Fruit fly (Drosophila melanogaster) whole organism, adult: Measurements from ENCODE around the gene Trp1.

ENCODE experiments used
- CG11617 ChIP-seq: fragments of 200-800 bp; sonication (Bioruptor generic); optimal IDR thresholded peaks from 2 replicates; lab custom pipeline; 2017; ENCODE audit warnings: mild to moderate bottlenecking, missing biosample characterization, missing genetic modification reagents, missing genetic modification characterization
- CG12768 ChIP-seq: fragments of 200-800 bp; sonication (Bioruptor generic); optimal IDR thresholded peaks from 2 replicates; lab custom pipeline; 2017; ENCODE audit warnings: missing biosample characterization, missing genetic modification characterization, mild to moderate bottlenecking, moderate library complexity, missing genetic modification reagents
- CG14711 ChIP-seq: fragments of 200-800 bp; sonication (Bioruptor generic); optimal IDR thresholded peaks from 2 replicates; lab custom pipeline; 2018; ENCODE audit warnings: missing biosample characterization, mild to moderate bottlenecking, missing genetic modification characterization, moderate library complexity
- CG1620 ChIP-seq: fragments of 200-800 bp; sonication (Bioruptor generic); optimal IDR thresholded peaks from 2 replicates; lab custom pipeline; 2016; ENCODE audit warnings: missing biosample characterization, missing genetic modification characterization
- CG33017 ChIP-seq: fragments of 200-800 bp; sonication (Bioruptor generic); optimal IDR thresholded peaks from 2 replicates; lab custom pipeline; 2018; ENCODE audit warnings: missing biosample characterization, mild to moderate bottlenecking, missing genetic modification characterization, moderate library complexity
- CG5204 ChIP-seq: fragments of 200-800 bp; sonication (Bioruptor generic); optimal IDR thresholded peaks from 2 replicates; lab custom pipeline; 2016; ENCODE audit warnings: missing biosample characterization, missing genetic modification characterization
- CG7045 ChIP-seq: fragments of 200-800 bp; sonication (Bioruptor generic); optimal IDR thresholded peaks from 2 replicates; lab custom pipeline; 2017; ENCODE audit warnings: missing biosample characterization, mild to moderate bottlenecking, missing genetic modification characterization
- CG7101 ChIP-seq: fragments of 200-800 bp; sonication (Bioruptor generic); optimal IDR thresholded peaks from 2 replicates; lab custom pipeline; 2018; ENCODE audit warnings: missing biosample characterization, mild to moderate bottlenecking, missing genetic modification characterization, moderate library complexity
- Clk ChIP-seq: fragments of 200-800 bp; sonication (Bioruptor generic); optimal IDR thresholded peaks from 2 replicates; lab custom pipeline; 2017; ENCODE audit warnings: missing biosample characterization, missing genetic modification characterization
- Crg-1 ChIP-seq: fragments of 200-800 bp; sonication (Bioruptor generic); optimal IDR thresholded peaks from 2 replicates; lab custom pipeline; 2016; ENCODE audit warnings: missing biosample characterization, missing genetic modification characterization
- Hr96 ChIP-seq: fragments of 200-800 bp; sonication (Bioruptor generic); optimal IDR thresholded peaks from 2 replicates; lab custom pipeline; 2016; ENCODE audit warnings: missing biosample characterization, missing genetic modification characterization
- Mnt ChIP-seq: fragments of 200-800 bp; sonication (Bioruptor generic); optimal IDR thresholded peaks from 2 replicates; lab custom pipeline; 2016; ENCODE audit warnings: missing biosample characterization, mild to moderate bottlenecking, missing genetic modification characterization
- bab1 ChIP-seq: fragments of 200-800 bp; sonication (Bioruptor generic); optimal IDR thresholded peaks from 3 replicates; lab custom pipeline; 2019; ENCODE audit warnings: missing biosample characterization, mild to moderate bottlenecking, missing genetic modification characterization, moderate library complexity
- cic ChIP-seq: fragments of 200-800 bp; sonication (Bioruptor generic); optimal IDR thresholded peaks from 2 replicates; lab custom pipeline; 2017; ENCODE audit warnings: missing biosample characterization, mild to moderate bottlenecking, missing genetic modification characterization, moderate library complexity
- cnc ChIP-seq, 2 experiments: fragments of >200 bp; optimal IDR thresholded peaks; 2 replicates each; lab custom pipeline; 2017
- kay ChIP-seq: fragments of 200-800 bp; sonication (Bioruptor generic); peaks from one replicate; lab custom pipeline; 2016; ENCODE audit warnings: missing biosample characterization, missing genetic modification characterization, borderline replicate concordance
- ovo ChIP-seq: fragments of 200-800 bp; sonication (Bioruptor generic); optimal IDR thresholded peaks from 2 replicates; lab custom pipeline; 2016; ENCODE audit warnings: missing biosample characterization, missing genetic modification characterization
- pad ChIP-seq: fragments of 200-800 bp; sonication (Bioruptor generic); optimal IDR thresholded peaks from 3 replicates; lab custom pipeline; 2017; ENCODE audit warnings: missing biosample characterization, missing genetic modification characterization, mild to moderate bottlenecking, moderate library complexity, missing genetic modification reagents
- tj ChIP-seq: fragments of 200-800 bp; sonication (Bioruptor generic); optimal IDR thresholded peaks from 3 replicates; lab custom pipeline; 2017; ENCODE audit warnings: missing biosample characterization, mild to moderate bottlenecking, missing genetic modification characterization, moderate library complexity
- toe ChIP-seq: fragments of 200-800 bp; sonication (Bioruptor generic); optimal IDR thresholded peaks from 2 replicates; lab custom pipeline; 2016; ENCODE audit warnings: missing biosample characterization, missing genetic modification characterization

Trp1 gene

DNA sequence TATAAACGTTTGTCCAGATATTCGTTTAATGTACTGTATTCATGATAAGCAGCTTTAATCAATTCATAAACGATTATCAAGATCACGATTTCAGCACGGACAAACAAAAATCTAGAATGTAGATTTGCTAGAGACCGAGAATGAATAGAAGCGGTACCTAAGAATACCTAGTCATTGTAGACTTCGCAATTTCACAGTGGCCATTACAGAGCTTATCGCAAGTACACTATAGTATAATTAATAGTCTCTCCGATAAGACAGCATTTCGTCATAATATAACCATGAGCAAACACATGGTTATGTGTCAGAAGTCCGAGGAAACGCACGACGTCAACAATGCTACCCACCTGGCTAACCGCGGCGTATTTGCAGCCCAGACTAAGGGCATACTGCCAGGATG, 40.1 kb downstream of the Trp1 start, which contains the start of gene CG33301:
CG33301 (plus strand) TSS at position 301 of the 400 bp plus-strand sequence.
- TF ChIP-seq Mnt (no peak), CG5204 (GFP tag; lab: Kevin White, UChicago) (no peak), kay (peak; percentile 66), CG7101 (tag; lab: Kevin White, UChicago) (no peak), CG14711 (tag; lab: Kevin White, UChicago) (no peak), CG11617 (no peak), pad (GFP tag; lab: Kevin White, UChicago) (no peak), CG1620 (GFP tag; lab: Kevin White, UChicago) (no peak), bab1 (GFP tag; lab: Kevin White, UChicago) (no peak), tj (GFP tag; lab: Kevin White, UChicago) (no peak), Hr96 (GFP tag; lab: Kevin White, UChicago) (no peak), Clk (no peak), CG7045 (GFP tag; lab: Kevin White, UChicago) (no peak), toe (GFP tag; lab: Kevin White, UChicago) (no peak), ovo (no peak), cnc (optimal IDR thresholded peaks at IDR 0.05; lab: Kevin White, UChicago) (no peak), Crg-1 (GFP tag; lab: Kevin White, UChicago) (no peak), CG12768 (GFP tag; lab: Kevin White, UChicago) (no peak), cic (peak; percentile 16), CG33017 (peak; percentile 15)

DNA sequence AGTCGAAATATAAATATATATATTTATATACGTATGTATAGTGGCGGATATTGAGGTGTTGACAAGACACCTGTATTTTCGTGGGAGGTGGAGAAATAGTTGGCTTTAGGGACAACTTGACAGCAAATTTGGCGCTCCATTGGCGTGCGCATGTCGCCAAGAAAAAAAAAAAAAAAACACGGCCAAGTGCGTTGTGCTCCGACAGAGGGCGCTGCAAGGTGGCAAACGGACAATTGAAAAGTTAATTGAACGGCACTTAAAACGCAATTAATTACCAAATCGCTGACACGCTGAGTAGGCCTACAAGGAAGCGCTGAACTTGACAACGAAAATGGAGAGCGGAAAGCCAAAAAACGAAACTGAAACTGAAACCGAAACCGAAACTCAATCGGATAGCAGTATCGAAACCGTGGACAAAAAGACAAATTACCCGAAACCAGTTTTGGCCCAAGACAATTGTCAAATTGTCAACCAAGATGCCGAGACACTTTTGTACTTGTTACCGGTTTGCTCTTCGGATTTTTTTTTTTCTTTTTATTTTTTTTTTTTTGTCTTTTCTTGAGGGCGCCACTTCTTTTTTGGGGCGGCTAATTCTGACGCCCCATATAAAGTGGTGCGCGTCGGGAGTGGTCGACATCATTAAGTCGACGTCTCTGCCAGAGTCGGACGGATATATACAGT, 44.5 kb downstream of the Trp1 start, which contains the start of gene Cpr31A:
Cpr31A (plus strand) TSS at position 631 of the 681 bp plus-strand sequence.
- TF ChIP-seq cic (no peak), CG11617 (no peak), toe (GFP tag; lab: Kevin White, UChicago) (no peak), CG14711 (tag; lab: Kevin White, UChicago) (no peak), Hr96 (GFP tag; lab: Kevin White, UChicago) (no peak), pad (GFP tag; lab: Kevin White, UChicago) (no peak), CG7045 (GFP tag; lab: Kevin White, UChicago) (no peak), bab1 (GFP tag; lab: Kevin White, UChicago) (no peak), CG33017 (no peak), ovo (no peak)

DNA sequence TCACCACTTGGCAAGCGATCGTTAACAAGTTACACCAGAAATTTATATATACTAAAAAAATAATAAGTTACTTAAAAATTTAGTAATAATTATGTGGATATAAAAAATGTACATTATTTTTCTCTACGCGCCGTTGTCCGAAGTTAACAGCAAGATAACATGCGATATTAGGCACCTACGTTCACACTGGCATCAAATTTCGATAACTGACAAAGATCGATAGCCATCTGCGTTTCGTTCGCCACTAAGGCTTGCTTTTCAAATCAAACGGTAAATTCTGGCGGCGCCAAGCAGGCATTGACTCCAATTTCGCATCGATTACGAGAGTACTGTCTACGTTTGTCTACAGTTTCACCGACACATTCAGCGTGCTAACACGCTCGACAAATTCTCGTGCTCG, 47.5 kb downstream of the Trp1 start, which contains the start of gene Pen:
Pen (plus strand) TSS at position 196 of the 400 bp plus-strand sequence.
- TF ChIP-seq CG7101 (tag; lab: Kevin White, UChicago) (no peak), kay (no peak), toe (GFP tag; lab: Kevin White, UChicago) (no peak), CG1620 (GFP tag; lab: Kevin White, UChicago) (no peak), Crg-1 (GFP tag; lab: Kevin White, UChicago) (no peak), Hr96 (GFP tag; lab: Kevin White, UChicago) (no peak), bab1 (GFP tag; lab: Kevin White, UChicago) (no peak), CG14711 (tag; lab: Kevin White, UChicago) (no peak), pad (GFP tag; lab: Kevin White, UChicago) (no peak)

DNA sequence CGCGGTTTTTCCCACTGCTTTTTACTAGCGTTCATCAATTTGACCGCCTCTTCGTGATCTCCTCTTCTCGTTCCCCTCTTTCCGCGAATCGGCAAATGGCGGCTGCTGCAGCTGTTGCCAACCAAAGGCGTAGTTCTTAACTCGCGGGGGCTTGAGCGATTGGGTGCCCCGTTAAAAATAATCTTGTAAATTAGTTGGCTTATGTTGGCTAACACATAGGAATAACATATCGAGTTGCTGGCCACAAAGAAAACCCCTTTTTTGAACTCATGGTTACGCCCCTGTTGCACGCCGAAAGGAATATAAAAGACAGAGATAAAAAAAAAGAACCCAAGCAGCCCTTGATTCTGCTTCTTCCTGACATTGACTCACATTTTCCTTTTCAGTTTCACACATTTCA, 48.1 kb downstream of the Trp1 start:
- TF ChIP-seq pad (GFP tag; lab: Kevin White, UChicago) (peak; percentile 65), CG1620 (GFP tag; lab: Kevin White, UChicago) (peak; percentile 3), Hr96 (GFP tag; lab: Kevin White, UChicago) (peak; percentile 27), CG14711 (tag; lab: Kevin White, UChicago) (peak; percentile 56), CG5204 (GFP tag; lab: Kevin White, UChicago) (no peak), Crg-1 (GFP tag; lab: Kevin White, UChicago) (no peak), bab1 (GFP tag; lab: Kevin White, UChicago) (peak; percentile 86), CG7101 (tag; lab: Kevin White, UChicago) (peak; percentile 52)

DNA sequence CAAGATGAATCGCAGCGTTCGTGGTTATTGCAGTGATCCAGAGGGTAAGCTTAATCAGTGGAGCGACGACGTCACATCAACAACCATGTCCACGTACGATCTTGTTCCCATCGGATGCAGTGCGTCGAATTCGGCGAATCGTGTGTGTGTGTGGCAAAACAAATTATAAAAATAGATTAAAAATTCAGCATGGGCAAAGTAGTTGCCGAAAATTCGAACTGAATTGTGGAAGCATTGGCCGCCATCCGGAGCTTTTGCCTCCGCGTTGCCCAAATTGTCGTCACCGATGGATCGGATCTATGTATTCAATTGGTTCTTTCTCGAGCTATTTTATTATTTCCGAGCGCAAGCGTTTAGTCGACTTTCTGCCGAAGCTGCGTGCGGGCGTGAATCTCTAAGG, 51.3 kb downstream of the Trp1 start, which contains the start of gene Spn31A:
Spn31A (plus strand) TSS at position 301 of the 400 bp plus-strand sequence.
- TF ChIP-seq cic (no peak), CG1620 (GFP tag; lab: Kevin White, UChicago) (no peak), Clk (no peak), CG7101 (tag; lab: Kevin White, UChicago) (no peak), tj (GFP tag; lab: Kevin White, UChicago) (no peak), CG33017 (no peak), bab1 (GFP tag; lab: Kevin White, UChicago) (no peak), CG12768 (GFP tag; lab: Kevin White, UChicago) (no peak), CG7045 (GFP tag; lab: Kevin White, UChicago) (no peak), kay (no peak), CG14711 (tag; lab: Kevin White, UChicago) (no peak), CG5204 (GFP tag; lab: Kevin White, UChicago) (no peak), CG11617 (no peak)

DNA sequence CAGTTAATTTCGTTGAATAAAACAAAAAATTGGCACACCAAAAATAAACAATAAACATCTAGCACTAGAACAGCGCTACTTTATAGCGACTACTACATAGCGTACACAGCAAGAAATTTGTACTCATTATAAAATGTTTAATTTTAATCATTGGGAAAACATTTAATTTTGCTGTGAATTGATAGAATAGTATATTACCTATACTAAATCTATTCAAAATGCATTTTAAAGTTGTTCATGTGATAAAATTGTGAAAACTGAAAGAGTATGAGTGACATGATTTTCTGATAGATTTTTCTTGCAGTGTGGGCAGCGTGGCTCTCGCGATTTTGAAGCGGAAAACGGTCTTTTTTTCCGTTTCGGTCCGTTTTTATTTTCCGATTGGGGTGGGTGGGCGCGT, 52.1 kb downstream of the Trp1 start:
- TF ChIP-seq bab1 (GFP tag; lab: Kevin White, UChicago) (peak; percentile 29), toe (GFP tag; lab: Kevin White, UChicago) (no peak), cnc (optimal IDR thresholded peaks at IDR 0.05; lab: Kevin White, UChicago) (no peak), CG5204 (GFP tag; lab: Kevin White, UChicago) (no peak)
